Worm (Caenorhabditis elegans) whole organism, L3 larva: ENCODE data around the gene C06C6.8.

ENCODE experiments used
- ZK546.5 ChIP-seq: sonication (generic microtip); optimal IDR thresholded peaks from 2 replicates; lab custom pipeline; 2017; ENCODE audit warnings: missing biosample characterization, missing genetic modification characterization
- elt-1 ChIP-seq: fragments of 150-350 bp; optimal IDR thresholded peaks from 2 replicates; lab custom pipeline; 2014; ENCODE audit warnings: missing biosample characterization, missing genetic modification characterization
- fkh-10 ChIP-seq: sonication (generic microtip); optimal IDR thresholded peaks from 2 replicates; lab custom pipeline; 2017; ENCODE audit warnings: missing biosample characterization, missing genetic modification reagents, missing genetic modification characterization
- jun-1 ChIP-seq: fragments of 150-350 bp; optimal IDR thresholded peaks from 2 replicates; lab custom pipeline; 2014; ENCODE audit warnings: missing biosample characterization, missing genetic modification reagents, missing genetic modification characterization
- nhr-25 ChIP-seq: sonication (generic microtip); optimal IDR thresholded peaks from 2 replicates; lab custom pipeline; 2017; ENCODE audit warnings: missing biosample characterization, missing genetic modification characterization
- nhr-77 ChIP-seq: fragments of 150-350 bp; optimal IDR thresholded peaks from 2 replicates; lab custom pipeline; 2014; ENCODE audit warnings: missing biosample characterization, missing genetic modification characterization
- snpc-4 ChIP-seq: fragments of 150-350 bp; optimal IDR thresholded peaks from 2 replicates; lab custom pipeline; 2014; ENCODE audit warnings: missing biosample characterization, missing genetic modification characterization
- ztf-4 ChIP-seq: fragments of 150-350 bp; optimal IDR thresholded peaks from 2 replicates; lab custom pipeline; 2014; ENCODE audit warnings: missing biosample characterization, missing genetic modification characterization

DNA sequence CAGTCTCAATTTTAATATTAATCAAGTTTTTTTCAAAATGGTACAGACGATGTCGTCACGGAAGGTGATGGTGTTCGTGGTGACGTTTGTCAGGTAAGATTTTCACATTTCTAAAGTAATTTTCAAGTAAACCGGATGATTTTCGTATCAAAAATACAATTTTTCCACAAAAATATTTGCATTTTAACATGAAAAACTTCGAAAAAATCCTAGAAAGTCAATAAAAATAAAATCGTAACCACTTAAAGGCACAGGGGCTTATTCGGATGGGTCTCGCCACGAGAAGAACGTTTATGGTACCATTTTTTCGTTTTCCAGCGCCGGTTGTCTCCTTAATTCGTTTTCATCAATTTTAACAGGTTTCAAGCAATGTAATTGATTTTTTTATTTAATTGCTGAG, 27.4 kb downstream of the C06C6.8 start, which contains the start of gene T10C6.6:
- no peak for TF ChIP-seq nhr-25 (tag; lab: Kevin White, UChicago)
- TF ChIP-seq ZK546.5 (tag; lab: Kevin White, UChicago) = no peak
- TF ChIP-seq elt-1 (tag; lab: Kevin White, UChicago) = no peak
- no peak for TF ChIP-seq jun-1
- TF ChIP-seq nhr-77 = no peak
- TF ChIP-seq fkh-10 (GFP tag; lab: Kevin White, UChicago) = no peak
- no peak for TF ChIP-seq ztf-4
- no peak for TF ChIP-seq snpc-4 (tag; lab: Kevin White, UChicago)
